1 fruit fly cellular context compared by ENCODE assay signal in the genomic region with DNA sequence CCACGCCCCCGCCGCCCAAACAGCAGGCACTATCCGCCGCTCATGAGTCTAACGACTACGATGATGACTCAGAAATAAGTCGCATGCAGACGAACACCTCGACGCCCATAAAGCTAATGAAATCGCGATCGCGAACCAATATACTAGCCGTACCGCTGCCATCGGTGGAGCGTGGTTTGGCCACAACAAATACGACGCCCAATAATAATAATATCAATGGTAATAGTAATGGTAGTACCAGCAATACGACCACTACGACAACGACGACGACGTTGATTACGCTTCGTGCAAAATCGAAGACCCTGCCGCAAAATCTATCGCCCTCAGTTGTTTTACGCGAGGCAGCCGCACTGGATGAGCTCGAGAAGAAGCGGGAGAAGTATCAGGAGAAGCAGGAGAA.
TF ChIP-seq lines count a peak whose summit lies in the region.

No protein-coding gene starts in this region.

TF ChIP-seq in whole organism, embryonic, 481 proteins besides CTCF, POLR2A, EP300 and RAD21 (continued from another document):
- TF ChIP-seq CG13775 (GFP tag; optimal IDR thresholded peaks at IDR 0.05; lab: Kevin White, UChicago) = no peak
